Worm (Caenorhabditis elegans) whole organism, L1 larva: ENCODE data around the gene Y43F8B.29.
A peak's percentile ranks its signal among the peaks of the same experiment; 100 is the strongest.

Experiments used
- C34B4.2 ChIP-seq: sonication (generic microtip); optimal IDR thresholded peaks from 2 replicates; lab custom pipeline; 2017; ENCODE audit warnings: mild to moderate bottlenecking, missing genetic modification characterization, missing compliant biosample characterization
- ama-1 ChIP-seq: fragments of 150-350 bp; optimal IDR thresholded peaks from 2 replicates; lab custom pipeline; 2014
- ceh-8 ChIP-seq: fragments of 200-800 bp; sonication (Bioruptor generic); optimal IDR thresholded peaks from 2 replicates; lab custom pipeline; 2018; ENCODE audit warnings: mild to moderate bottlenecking, missing genetic modification characterization, moderate library complexity, missing compliant biosample characterization
- dpl-1 ChIP-seq, 3 experiments: fragments of 150-350 bp in 2 of 3; sonication (generic microtip) in 1 of 3; optimal IDR thresholded peaks; 2 replicates each; lab custom pipeline; 2014 to 2017; ENCODE audit warnings: missing biosample characterization in 3 of 3, missing genetic modification characterization in 3 of 3, missing genetic modification reagents in 3 of 3
- dsc-1 ChIP-seq: sonication (generic microtip); optimal IDR thresholded peaks from 2 replicates; lab custom pipeline; 2016; ENCODE audit warnings: mild to moderate bottlenecking, missing genetic modification characterization, missing compliant biosample characterization
- efl-1 ChIP-seq, 4 experiments: fragments of 150-350 bp; optimal IDR thresholded peaks in 3 of 4; peaks in 1 of 4; 1 replicate in 1 of 4; 2 replicates in 3 of 4; lab custom pipeline; 2014; ENCODE audit warnings: missing biosample characterization in 2 of 4, missing genetic modification characterization in 2 of 4, missing genetic modification reagents in 2 of 4
- egl-13 ChIP-seq: sonication (generic microtip); optimal IDR thresholded peaks from 2 replicates; lab custom pipeline; 2016; ENCODE audit warnings: missing genotype, missing genetic modification reagents, missing genetic modification characterization, missing compliant biosample characterization
- elt-2 ChIP-seq: sonication (generic microtip); optimal IDR thresholded peaks from 2 replicates; lab custom pipeline; 2016; ENCODE audit warnings: missing genetic modification characterization, mild to moderate bottlenecking, inconsistent platforms, missing compliant biosample characterization, missing genetic modification reagents
- elt-3 ChIP-seq, 6 experiments: fragments of 150-350 bp in 1 of 6; sonication (generic microtip); optimal IDR thresholded peaks; 2 replicates each; lab custom pipeline; 2017 to 2018; ENCODE audit warnings: missing biosample characterization in 6 of 6, missing genetic modification characterization in 6 of 6, inconsistent platforms in 1 of 6
- hlh-17 ChIP-seq: fragments of 200-800 bp; sonication (Bioruptor generic); optimal IDR thresholded peaks from 2 replicates; lab custom pipeline; 2018; ENCODE audit warnings: missing genetic modification characterization, mild to moderate bottlenecking, missing compliant biosample characterization, moderate library complexity, borderline replicate concordance
- hpl-2 ChIP-seq: fragments of 150-350 bp; optimal IDR thresholded peaks from 2 replicates; lab custom pipeline; 2014; ENCODE audit warnings: missing biosample characterization, missing genetic modification reagents, missing genetic modification characterization
- irx-1 ChIP-seq: sonication (generic microtip); optimal IDR thresholded peaks from 2 replicates; lab custom pipeline; 2016; ENCODE audit warnings: missing genetic modification characterization, missing compliant biosample characterization
- isw-1 ChIP-seq: fragments of 200-800 bp; sonication (Bioruptor generic); IDR thresholded peaks from 2 replicates; pipeline ENCODE4 v1.3.6; 2022; ENCODE audit warnings: missing genetic modification characterization, missing compliant biosample characterization
- jun-1 ChIP-seq: fragments of 150-350 bp; optimal IDR thresholded peaks from 2 replicates; lab custom pipeline; 2014; ENCODE audit warnings: missing biosample characterization, missing genetic modification reagents, missing genetic modification characterization
- lin-14 ChIP-seq: fragments of 200-800 bp; sonication (Bioruptor generic); optimal IDR thresholded peaks from 2 replicates; lab custom pipeline; 2018; ENCODE audit warnings: mild to moderate bottlenecking, missing genetic modification characterization, moderate library complexity, missing compliant biosample characterization
- lin-35 ChIP-seq, 2 experiments: fragments of 150-350 bp; optimal IDR thresholded peaks; 2 replicates each; lab custom pipeline; 2014; ENCODE audit warnings: missing biosample characterization in 2 of 2, missing genetic modification characterization in 2 of 2, missing genetic modification reagents in 2 of 2
- lin-39 ChIP-seq: fragments of 150-350 bp; optimal IDR thresholded peaks from 2 replicates; lab custom pipeline; 2014; ENCODE audit warnings: missing biosample characterization, missing genetic modification reagents, missing genetic modification characterization
- lir-3 ChIP-seq: sonication (generic microtip); optimal IDR thresholded peaks from 2 replicates; lab custom pipeline; 2016; ENCODE audit warnings: mild to moderate bottlenecking, missing genetic modification characterization, moderate library complexity, missing compliant biosample characterization; ENCODE audit not compliant: poor library complexity
- nhr-47 ChIP-seq: sonication (generic microtip); optimal IDR thresholded peaks from 2 replicates; lab custom pipeline; 2016; ENCODE audit warnings: mild to moderate bottlenecking, missing genetic modification characterization, moderate library complexity, missing compliant biosample characterization
- nhr-77 ChIP-seq: fragments of 150-350 bp; optimal IDR thresholded peaks from 2 replicates; lab custom pipeline; 2014; ENCODE audit warnings: missing biosample characterization, missing genetic modification characterization
- nhr-84 ChIP-seq: sonication (generic microtip); optimal IDR thresholded peaks from 2 replicates; lab custom pipeline; 2017; ENCODE audit warnings: missing biosample characterization, missing genetic modification characterization
- nhr-85 ChIP-seq: sonication (generic microtip); peaks from one replicate; lab custom pipeline; 2016; ENCODE audit warnings: missing genetic modification characterization, inconsistent platforms, missing compliant biosample characterization
- nhr-90 ChIP-seq: sonication (generic microtip); optimal IDR thresholded peaks from 2 replicates; lab custom pipeline; 2016; ENCODE audit warnings: mild to moderate bottlenecking, missing genetic modification characterization, missing compliant biosample characterization; ENCODE audit not compliant: poor library complexity
- snpc-4 ChIP-seq: fragments of 150-350 bp; optimal IDR thresholded peaks from 2 replicates; lab custom pipeline; 2014; ENCODE audit warnings: missing biosample characterization, missing genetic modification characterization
- snu-23 ChIP-seq: sonication (generic microtip); optimal IDR thresholded peaks from 2 replicates; lab custom pipeline; 2016; ENCODE audit warnings: missing genetic modification characterization, missing compliant biosample characterization
- sox-4 ChIP-seq: sonication (generic microtip); optimal IDR thresholded peaks from 2 replicates; lab custom pipeline; 2016; ENCODE audit warnings: missing genetic modification characterization, missing compliant biosample characterization
- swsn-7 ChIP-seq: sonication (generic microtip); optimal IDR thresholded peaks from 2 replicates; lab custom pipeline; 2016; ENCODE audit warnings: missing genetic modification characterization, missing compliant biosample characterization
- tlp-1 ChIP-seq: fragments of 150-350 bp; optimal IDR thresholded peaks from 2 replicates; lab custom pipeline; 2014; ENCODE audit warnings: missing biosample characterization, missing genetic modification characterization
- unc-30 ChIP-seq: sonication (generic microtip); optimal IDR thresholded peaks from 2 replicates; lab custom pipeline; 2017; ENCODE audit warnings: missing biosample characterization, missing genetic modification characterization
- unc-86 ChIP-seq: sonication (generic microtip); optimal IDR thresholded peaks from 2 replicates; lab custom pipeline; 2016; ENCODE audit warnings: missing genetic modification characterization, missing compliant biosample characterization
- unc-98 ChIP-seq: fragments of 200-800 bp; sonication (Bioruptor generic); IDR thresholded peaks from 2 replicates; pipeline ENCODE4 v1.3.6; 2022; ENCODE audit warnings: missing genetic modification characterization, missing compliant biosample characterization
- vab-15 ChIP-seq: sonication (generic microtip); optimal IDR thresholded peaks from 2 replicates; lab custom pipeline; 2017; ENCODE audit warnings: missing genotype, mild to moderate bottlenecking, missing genetic modification characterization, missing compliant biosample characterization
- zag-1 ChIP-seq: fragments of 150-350 bp; optimal IDR thresholded peaks from 2 replicates; lab custom pipeline; 2014; ENCODE audit warnings: missing biosample characterization, missing genetic modification characterization
- ztf-11 ChIP-seq, 2 experiments: sonication (generic microtip); optimal IDR thresholded peaks; 2 replicates each; lab custom pipeline; 2016 to 2017; ENCODE audit warnings: missing genetic modification characterization in 2 of 2, missing biosample characterization in 1 of 2, missing compliant biosample characterization in 1 of 2

The Y43F8B.29 gene

ce11 chrV:19467574-19467973 is 23.8 kb upstream of the Y43F8B.29 start, which contains the start of gene Y43F8B.23:
TSS of gene Y43F8B.23 (minus strand) at chrV:19467648.
- peak; percentile 48 for TF ChIP-seq elt-2
- no peak for TF ChIP-seq irx-1 (tag; lab: Kevin White, UChicago)
- peak in 1 of 2 experiments; percentile 7 for TF ChIP-seq lin-35 (GFP tag; optimal IDR thresholded peaks at IDR 0.05; lab: Kevin White, UChicago)
- TF ChIP-seq nhr-84 (tag; lab: Kevin White, UChicago): no peak

ce11 chrV:19468083-19468482 is 23.3 kb upstream of the Y43F8B.29 start, which contains the start of gene Y43F8B.12:
TSS of gene Y43F8B.12 (plus strand) at chrV:19468383.
- TF ChIP-seq nhr-90 (tag; lab: Kevin White, UChicago): no peak
- TF ChIP-seq nhr-47 (tag; lab: Kevin White, UChicago): no peak
- no peak for TF ChIP-seq zag-1
- TF ChIP-seq nhr-77 (tag; lab: Kevin White, UChicago): no peak
- TF ChIP-seq sox-4 (tag; lab: Kevin White, UChicago): no peak
- no peak for TF ChIP-seq lir-3 (tag; lab: Kevin White, UChicago)
- no peak for TF ChIP-seq vab-15 (tag; lab: Kevin White, UChicago)
- TF ChIP-seq lin-39 (tag; lab: Kevin White, UChicago): no peak
- TF ChIP-seq ceh-8 (GFP tag; lab: Kevin White, UChicago): no peak

DNA sequence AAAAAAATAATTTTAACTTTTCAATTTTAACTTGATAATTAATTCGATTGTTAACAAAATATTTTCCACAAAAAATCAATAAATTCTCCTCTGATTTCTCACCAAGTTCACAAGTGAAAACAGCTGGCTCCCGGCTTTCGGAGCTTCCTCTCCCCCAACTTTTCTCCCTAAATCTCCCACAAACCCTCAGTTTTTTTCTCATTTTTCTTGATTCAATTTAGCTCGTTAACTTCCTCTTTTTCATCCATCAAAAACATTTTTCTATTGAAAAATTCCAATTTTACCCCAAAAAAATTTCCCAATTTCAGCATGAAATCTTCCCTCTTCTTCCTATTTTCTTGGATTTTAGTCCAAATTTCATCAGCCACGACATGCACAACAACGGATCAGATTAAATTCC is 21.0 kb upstream of the Y43F8B.29 start, which contains the start of gene Y43F8B.11:
Y43F8B.11 (plus strand) TSS at position 301 of the 400 bp plus-strand sequence.
- TF ChIP-seq unc-30 (tag; lab: Kevin White, UChicago): no peak
- TF ChIP-seq nhr-85: peak; percentile 38
- TF ChIP-seq unc-86 (tag; lab: Kevin White, UChicago): no peak
- TF ChIP-seq C34B4.2 (tag; lab: Kevin White, UChicago): no peak
- no peak for TF ChIP-seq lir-3 (tag; lab: Kevin White, UChicago)
- TF ChIP-seq tlp-1: no peak
- TF ChIP-seq dsc-1 (tag; lab: Kevin White, UChicago): peak; percentile 48
- TF ChIP-seq unc-98 (GFP tag; lab: Robert Waterston, UW): no peak

ce11 chrV:19473842-19474514 is 17.4 kb upstream of the Y43F8B.29 start, which contains the start of gene Y43F8B.10:
TSS of gene Y43F8B.10 (plus strand) at chrV:19474464.
- TF ChIP-seq egl-13 (tag; lab: Kevin White, UChicago) (no peak), efl-1 (optimal IDR thresholded peaks at IDR 0.05; lab: Kevin White, UChicago) (no peak), efl-1 (GFP tag; optimal IDR thresholded peaks at IDR 0.05 in 1 of 2; lab: Kevin White, UChicago) (peak in 1 of 2 experiments; percentile 44)
- TF ChIP-seq, all 84 proteins: peak for 1

- TF ChIP-seq dpl-1 (GFP tag; optimal IDR thresholded peaks at IDR 0.05; lab: Kevin White, UChicago) (peak in 2 of 3 experiments; percentile 5 to 24), ztf-11 (tag; optimal IDR thresholded peaks at IDR 0.05; lab: Kevin White, UChicago) (no peak), isw-1 (GFP tag; lab: Robert Waterston, UW) (no peak), efl-1 (optimal IDR thresholded peaks at IDR 0.05; lab: Kevin White, UChicago) (peak; percentile 25 to 39), efl-1 (GFP tag; optimal IDR thresholded peaks at IDR 0.05 in 1 of 2; lab: Kevin White, UChicago) (peak; percentile 51 to 85), ama-1 (lab: Kevin White, UChicago) (no peak), hlh-17 (no peak), lin-14 (no peak), irx-1 (tag; lab: Kevin White, UChicago) (no peak), elt-3 (tag; optimal IDR thresholded peaks at IDR 0.05; lab: Kevin White, UChicago) (no peak), snpc-4 (tag; lab: Kevin White, UChicago) (no peak), swsn-7 (tag; lab: Kevin White, UChicago) (no peak), hpl-2 (GFP tag; lab: Kevin White, UChicago) (no peak), jun-1 (tag; lab: Kevin White, UChicago) (no peak), snu-23 (no peak)
These were observed 14.1 kb upstream of the Y43F8B.29 start for ce11 chrV:19477302-19477701.
